Fruit fly (Drosophila melanogaster): ENCODE measurements around the gene lds.

dm6 chr3R:7947349-7947748, 27.1 kb downstream of the lds start:
- TF ChIP-seq tll (GFP tag; optimal IDR thresholded peaks at IDR 0.05) = no peak
- no peak for TF ChIP-seq CG16779 (GFP tag; IDR thresholded peaks at IDR 0.05)
- TF ChIP-seq seq (GFP tag; IDR thresholded peaks at IDR 0.05) = no peak
- TF ChIP-seq Neu2 (GFP tag; optimal IDR thresholded peaks at IDR 0.05; ENCODE audit: borderline replicate concordance) = no peak
- no peak for TF ChIP-seq pan (optimal IDR thresholded peaks at IDR 0.05)
- no peak for TF ChIP-seq pan (GFP tag; optimal IDR thresholded peaks at IDR 0.05 in 1 of 2, IDR thresholded peaks at IDR 0.05 in 1 of 2)

Measured in whole organism, embryonic.